Worm (Caenorhabditis elegans): ENCODE data around the gene Y1A5A.1.

- TF ChIP-seq T22C8.4 (GFP tag; IDR thresholded peaks at IDR 0.05) = no peak
- TF ChIP-seq med-1 (GFP tag; optimal IDR thresholded peaks at IDR 0.05; ENCODE audit: insufficient read depth) = no peak
These were observed 13.8 kb downstream of the Y1A5A.1 start, which contains the start of gene R10E9.4 for ce11 chrIII:3972687-3973086.
